Worm (Caenorhabditis elegans) whole organism, late embryonic: ENCODE data around the gene Y64H9A.2.

ENCODE experiments used
- F13H6.1 ChIP-seq: sonication (generic microtip); optimal IDR thresholded peaks from 2 replicates; lab custom pipeline; 2016; ENCODE audit warnings: missing genetic modification characterization, missing compliant biosample characterization
- ama-1 ChIP-seq: fragments of 150-350 bp; optimal IDR thresholded peaks from 2 replicates; lab custom pipeline; 2014
- ceh-45 ChIP-seq: fragments of 200-800 bp; sonication (Bioruptor generic); IDR thresholded peaks from 2 replicates; pipeline ENCODE4 v1.3.6; 2022; ENCODE audit warnings: missing genetic modification reagents, missing genetic modification characterization, missing compliant biosample characterization
- elt-2 ChIP-seq: sonication (generic microtip); optimal IDR thresholded peaks from 2 replicates; lab custom pipeline; 2016; ENCODE audit warnings: missing genetic modification reagents, missing genetic modification characterization, missing compliant biosample characterization
- hlh-8 ChIP-seq: sonication (generic microtip); optimal IDR thresholded peaks from 2 replicates; lab custom pipeline; 2016; ENCODE audit warnings: missing genotype, missing genetic modification characterization, missing compliant biosample characterization
- lim-6 ChIP-seq: sonication (generic microtip); optimal IDR thresholded peaks from 2 replicates; lab custom pipeline; 2016; ENCODE audit warnings: missing genetic modification characterization, missing compliant biosample characterization
- madf-2 ChIP-seq: sonication (generic microtip); optimal IDR thresholded peaks from 2 replicates; lab custom pipeline; 2017; ENCODE audit warnings: missing genetic modification characterization, missing compliant biosample characterization
- pha-2 ChIP-seq: sonication (generic microtip); optimal IDR thresholded peaks from 2 replicates; lab custom pipeline; 2017; ENCODE audit warnings: mild to moderate bottlenecking, missing genetic modification characterization, missing compliant biosample characterization
- sox-2 ChIP-seq: fragments of 200-800 bp; sonication (Bioruptor generic); IDR thresholded peaks from 2 replicates; pipeline ENCODE4 v1.3.6; 2022; ENCODE audit warnings: missing genetic modification reagents, missing genetic modification characterization, missing compliant biosample characterization
- tbx-2 ChIP-seq: sonication (generic microtip); optimal IDR thresholded peaks from 2 replicates; lab custom pipeline; 2016; ENCODE audit warnings: missing genetic modification characterization, missing compliant biosample characterization
- ttx-3 ChIP-seq: sonication (generic microtip); optimal IDR thresholded peaks from 2 replicates; lab custom pipeline; 2016; ENCODE audit warnings: missing genetic modification reagents, missing genetic modification characterization, missing compliant biosample characterization
- ztf-16 ChIP-seq: sonication (generic microtip); optimal IDR thresholded peaks from 2 replicates; lab custom pipeline; 2017; ENCODE audit warnings: missing genetic modification characterization, missing compliant biosample characterization

Y64H9A.2 gene

DNA sequence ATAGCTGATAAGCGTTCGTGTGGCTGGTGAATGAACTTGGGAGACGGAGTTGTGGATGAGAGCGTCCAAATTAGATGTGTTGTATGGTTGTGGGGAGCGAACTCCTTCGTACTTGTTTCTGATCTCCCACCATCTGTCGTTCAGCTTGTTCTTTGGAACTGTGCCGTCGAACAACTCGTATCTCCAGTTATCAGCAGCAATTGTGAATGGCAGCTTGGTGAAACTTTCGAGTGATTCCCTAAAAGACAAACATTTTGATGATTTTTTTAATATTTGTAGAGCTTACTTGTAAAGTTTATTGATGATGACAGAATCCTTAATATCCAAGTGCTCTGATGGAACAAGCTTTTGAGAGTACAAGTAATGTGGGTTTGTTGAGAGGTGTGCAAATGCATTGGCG lies 50.2 kb downstream of the Y64H9A.2 start:
- TF ChIP-seq lim-6 = no peak
- TF ChIP-seq ama-1 (lab: Kevin White, UChicago) = no peak
- TF ChIP-seq ztf-16 (tag; lab: Kevin White, UChicago) = no peak
- no peak for TF ChIP-seq pha-2 (tag; lab: Kevin White, UChicago)
- no peak for TF ChIP-seq F13H6.1
- no peak for TF ChIP-seq hlh-8 (tag; lab: Kevin White, UChicago)
- no peak for TF ChIP-seq tbx-2 (tag; lab: Kevin White, UChicago)
- TF ChIP-seq elt-2 (tag; lab: Kevin White, UChicago) = no peak
- TF ChIP-seq madf-2 (tag; lab: Kevin White, UChicago) = no peak
- no peak for TF ChIP-seq ceh-45
- no peak for TF ChIP-seq sox-2 (GFP tag; lab: Robert Waterston, UW)
- no peak for TF ChIP-seq ttx-3 (tag; lab: Kevin White, UChicago)
